Worm (Caenorhabditis elegans): ENCODE data around the gene glct-6.
A peak's percentile ranks its signal among the peaks of the same experiment; 100 is the strongest.

Gene glct-6

ce11 chrIV:3820133-3820532 is 36.1 kb downstream of the glct-6 start:
- peak; percentile 47 for TF ChIP-seq aha-1 (tag)
- no peak for TF ChIP-seq ceh-28 (tag; optimal IDR thresholded peaks at IDR 0.05)
- no peak for TF ChIP-seq Y105C5A.15 (GFP tag; IDR thresholded peaks at IDR 0.05)
- peak; percentile 81 for TF ChIP-seq fkh-10 (GFP tag; optimal IDR thresholded peaks at IDR 0.05)
- no peak for TF ChIP-seq set-16 (GFP tag; IDR thresholded peaks at IDR 0.05)
- TF ChIP-seq vab-7 (GFP tag; IDR thresholded peaks at IDR 0.05): no peak
- no peak for TF ChIP-seq pha-4 (GFP tag; IDR thresholded peaks at IDR 0.05)
- no peak for TF ChIP-seq pha-4 (tag; optimal IDR thresholded peaks at IDR 0.05)
- no peak for TF ChIP-seq Y75B8A.6 (GFP tag; IDR thresholded peaks at IDR 0.05)
- no peak for TF ChIP-seq zip-2 (tag; optimal IDR thresholded peaks at IDR 0.05)
- no peak for TF ChIP-seq ceh-62 (tag; optimal IDR thresholded peaks at IDR 0.05)
- no peak for TF ChIP-seq cey-2 (tag; optimal IDR thresholded peaks at IDR 0.05; ENCODE audit: borderline replicate concordance, insufficient read depth)
- TF ChIP-seq hlh-30 (tag; optimal IDR thresholded peaks at IDR 0.05; ENCODE audit: insufficient read depth): no peak
- TF ChIP-seq lim-7 (GFP tag; IDR thresholded peaks at IDR 0.05): no peak
- TF ChIP-seq unc-62 (GFP tag; optimal IDR thresholded peaks at IDR 0.05 in 1 of 2): peak in 1 of 2 experiments; percentile 58
- TF ChIP-seq unc-62 (tag; optimal IDR thresholded peaks at IDR 0.05): no peak

ce11 chrIV:3821554-3821953 is 37.5 kb downstream of the glct-6 start:
- TF ChIP-seq zfp-3 (GFP tag; conservative IDR thresholded peaks at IDR 0.05) (no peak), lin-1 (GFP tag; IDR thresholded peaks at IDR 0.05) (no peak), pha-4 (GFP tag; IDR thresholded peaks at IDR 0.05) (no peak), pha-4 (tag; optimal IDR thresholded peaks at IDR 0.05) (no peak), lin-29 (GFP tag; IDR thresholded peaks at IDR 0.05) (no peak), mep-1 (tag; optimal IDR thresholded peaks at IDR 0.05) (no peak), nhr-28 (tag; optimal IDR thresholded peaks at IDR 0.05) (peak; percentile 13), tra-1 (GFP tag; IDR thresholded peaks at IDR 0.05) (no peak), unc-62 (GFP tag; optimal IDR thresholded peaks at IDR 0.05 in 1 of 2) (no peak), unc-62 (tag; optimal IDR thresholded peaks at IDR 0.05) (no peak)

ce11 chrIV:3824720-3825119 is 40.7 kb downstream of the glct-6 start:
- TF ChIP-seq zip-2 (tag; optimal IDR thresholded peaks at IDR 0.05): no peak
- TF ChIP-seq mdl-1 (tag; optimal IDR thresholded peaks at IDR 0.05): peak; percentile 8 to 49
- no peak for TF ChIP-seq snpc-4 (tag; optimal IDR thresholded peaks at IDR 0.05)
- no peak for TF ChIP-seq Y75B8A.6 (GFP tag; IDR thresholded peaks at IDR 0.05)
- TF ChIP-seq fkh-10 (GFP tag; optimal IDR thresholded peaks at IDR 0.05): peak; percentile 53
- no peak for TF ChIP-seq mdt-29 (GFP tag; IDR thresholded peaks at IDR 0.05)
- TF ChIP-seq rbr-2 (tag; optimal IDR thresholded peaks at IDR 0.05): peak; percentile 22
- TF ChIP-seq unc-62 (GFP tag; optimal IDR thresholded peaks at IDR 0.05 in 1 of 2): peak in 1 of 2 experiments; percentile 87
- no peak for TF ChIP-seq unc-62 (tag; optimal IDR thresholded peaks at IDR 0.05)
- peak; percentile 60 for TF ChIP-seq hlh-30 (tag; optimal IDR thresholded peaks at IDR 0.05; ENCODE audit: insufficient read depth)
- no peak for TF ChIP-seq pha-4 (GFP tag; IDR thresholded peaks at IDR 0.05)
- no peak for TF ChIP-seq pha-4 (tag; optimal IDR thresholded peaks at IDR 0.05)
- TF ChIP-seq hmg-1.1 (GFP tag; IDR thresholded peaks at IDR 0.05): no peak
- no peak for TF ChIP-seq F49E8.2 (tag; optimal IDR thresholded peaks at IDR 0.05; ENCODE audit: borderline replicate concordance)
- peak; percentile 74 for TF ChIP-seq aha-1 (tag)
- no peak for TF ChIP-seq nhr-237 (tag; optimal IDR thresholded peaks at IDR 0.05)
- TF ChIP-seq lsy-2 (tag; optimal IDR thresholded peaks at IDR 0.05): peak in 1 of 2 experiments; percentile 31
- TF ChIP-seq nhr-48 (tag; optimal IDR thresholded peaks at IDR 0.05): no peak
- no peak for TF ChIP-seq gei-8 (GFP tag; optimal IDR thresholded peaks at IDR 0.05)
- no peak for TF ChIP-seq egl-43 (GFP tag; IDR thresholded peaks at IDR 0.05)
- TF ChIP-seq skn-1 (tag; optimal IDR thresholded peaks at IDR 0.05): no peak
- no peak for TF ChIP-seq set-16 (GFP tag; IDR thresholded peaks at IDR 0.05)

ce11 chrIV:3825388-3825787 is 41.4 kb downstream of the glct-6 start:
- TF ChIP-seq Y48G9A.11 (GFP tag; IDR thresholded peaks at IDR 0.05): no peak
- no peak for TF ChIP-seq D1046.2 (GFP tag; IDR thresholded peaks at IDR 0.05)
- no peak for TF ChIP-seq ztf-11 (tag; optimal IDR thresholded peaks at IDR 0.05)
- no peak for TF ChIP-seq unc-130 (GFP tag; optimal IDR thresholded peaks at IDR 0.05)
- TF ChIP-seq dmd-6 (GFP tag; IDR thresholded peaks at IDR 0.05): no peak
- no peak for TF ChIP-seq T26A8.4 (GFP tag; IDR thresholded peaks at IDR 0.05)
- TF ChIP-seq F10B5.3 (tag; optimal IDR thresholded peaks at IDR 0.05): no peak
- no peak for TF ChIP-seq spr-1 (tag; optimal IDR thresholded peaks at IDR 0.05)
- TF ChIP-seq tra-1 (GFP tag; IDR thresholded peaks at IDR 0.05): no peak
- TF ChIP-seq nhr-77 (tag; optimal IDR thresholded peaks at IDR 0.05): no peak
- TF ChIP-seq zfp-2 (tag; optimal IDR thresholded peaks at IDR 0.05): no peak
- TF ChIP-seq daf-12 (tag; optimal IDR thresholded peaks at IDR 0.05): no peak
- TF ChIP-seq snpc-4 (tag; optimal IDR thresholded peaks at IDR 0.05): no peak
- no peak for TF ChIP-seq spr-3 (GFP tag; optimal IDR thresholded peaks at IDR 0.05)
